Worm (Caenorhabditis elegans) whole organism, late embryonic: ENCODE measurements around the gene srw-109.

Source experiments
- ama-1 ChIP-seq: fragments of 150-350 bp; optimal IDR thresholded peaks from 2 replicates; lab custom pipeline; 2014
- ceh-18 ChIP-seq: sonication (generic microtip); optimal IDR thresholded peaks from 2 replicates; lab custom pipeline; 2016; ENCODE audit warnings: missing genetic modification characterization, missing compliant biosample characterization
- ceh-9 ChIP-seq: sonication (generic microtip); optimal IDR thresholded peaks from 2 replicates; lab custom pipeline; 2016; ENCODE audit warnings: mild to moderate bottlenecking, missing genetic modification characterization, inconsistent platforms, missing compliant biosample characterization
- ets-4 ChIP-seq: sonication (generic microtip); optimal IDR thresholded peaks from 2 replicates; lab custom pipeline; 2016; ENCODE audit warnings: missing genetic modification characterization, missing compliant biosample characterization
- fax-1 ChIP-seq: sonication (generic microtip); optimal IDR thresholded peaks from 2 replicates; lab custom pipeline; 2016; ENCODE audit warnings: missing genotype, missing genetic modification characterization, missing compliant biosample characterization
- fkh-10 ChIP-seq: fragments of 150-350 bp; optimal IDR thresholded peaks from 2 replicates; lab custom pipeline; 2014; ENCODE audit warnings: missing biosample characterization, missing genetic modification reagents, missing genetic modification characterization
- hlh-6 ChIP-seq: sonication (generic microtip); optimal IDR thresholded peaks from 2 replicates; lab custom pipeline; 2016; ENCODE audit warnings: missing genotype, missing genetic modification characterization, missing compliant biosample characterization
- nfya-1 ChIP-seq: sonication (generic microtip); optimal IDR thresholded peaks from 2 replicates; lab custom pipeline; 2017; ENCODE audit warnings: missing genetic modification characterization, mild to moderate bottlenecking, missing compliant biosample characterization, antibody characterized with exemption, moderate library complexity
- odd-2 ChIP-seq: sonication (generic microtip); optimal IDR thresholded peaks from 2 replicates; lab custom pipeline; 2017; ENCODE audit warnings: antibody characterized with exemption, mild to moderate bottlenecking, missing genetic modification characterization, missing compliant biosample characterization
- pqm-1 ChIP-seq: sonication (generic microtip); optimal IDR thresholded peaks from 2 replicates; lab custom pipeline; 2016; ENCODE audit warnings: missing genetic modification characterization, missing compliant biosample characterization

- TF ChIP-seq ets-4 (no peak), fax-1 (tag; lab: Kevin White, UChicago) (no peak), ama-1 (lab: Kevin White, UChicago) (no peak), pqm-1 (tag; lab: Kevin White, UChicago) (no peak), odd-2 (tag; lab: Kevin White, UChicago) (no peak), fkh-10 (GFP tag; lab: Kevin White, UChicago) (no peak), nfya-1 (no peak), hlh-6 (tag; lab: Kevin White, UChicago) (no peak), ceh-18 (tag; lab: Kevin White, UChicago) (no peak), ceh-9 (tag; lab: Kevin White, UChicago) (no peak)
These were observed 29.6 kb upstream of the srw-109 start, which contains the start of gene srj-37 for ce11 chrV:638328-638727.
